Worm (Caenorhabditis elegans) whole organism, dauer: Measurements from ENCODE around the gene srh-171.
"Not testable (repeated sequence)": the region's sequence is repeated elsewhere in the genome, so short reads cannot be mapped to it uniquely, and the experiment has no call there.

Source experiments
- unc-62 ChIP-seq: sonication (generic microtip); optimal IDR thresholded peaks from 2 replicates; lab custom pipeline; 2017; ENCODE audit warnings: missing biosample characterization, missing genetic modification reagents, missing genetic modification characterization

srh-171 gene

ce11 chrV:19965626-19966025 is at the start of gene srh-171:
srh-171 (plus strand) TSS chrV:19965700.
- TF ChIP-seq unc-62 (GFP tag; lab: Kevin White, UChicago), result no peak

ce11 chrV:19915973-19916605 is 49.4 kb upstream of the srh-171 start, which contains the start of the genes chk-2 and Y60A3A.19:
chk-2 (minus strand) TSS chrV:19916023.
Y60A3A.19 (plus strand) TSS chrV:19916555.
- TF ChIP-seq unc-62 (GFP tag; lab: Kevin White, UChicago), result no peak

- TF ChIP-seq unc-62 (GFP tag; lab: Kevin White, UChicago), result no peak
Measured at ce11 chrV:19922613-19923012, 42.9 kb upstream of the srh-171 start, which contains the start of gene Y60A3A.16. Y60A3A.16 (minus strand) TSS chrV:19922713.

ce11 chrV:19923924-19924323 is 41.6 kb upstream of the srh-171 start, which contains the start of gene skr-4:
skr-4 (plus strand) TSS chrV:19924224.
- no peak for TF ChIP-seq unc-62 (GFP tag; lab: Kevin White, UChicago)

- TF ChIP-seq unc-62 (GFP tag; lab: Kevin White, UChicago), result no peak
Measured at ce11 chrV:19934223-19934622, 31.3 kb upstream of the srh-171 start, which contains the start of gene algn-7. algn-7 (minus strand) TSS chrV:19934323.

ce11 chrV:19936945-19937344 is 28.6 kb upstream of the srh-171 start:
- TF ChIP-seq unc-62 (GFP tag; lab: Kevin White, UChicago), result no peak

- TF ChIP-seq unc-62 (GFP tag; lab: Kevin White, UChicago), result no peak
Measured at ce11 chrV:19946529-19946928, 19.0 kb upstream of the srh-171 start, which contains the start of gene dhs-24. dhs-24 (minus strand) TSS chrV:19946629.

ce11 chrV:19948993-19949392 is 16.5 kb upstream of the srh-171 start, which contains the start of gene tmed-4:
tmed-4 (minus strand) TSS chrV:19949093.
- not testable (repeated sequence) for TF ChIP-seq unc-62 (GFP tag; lab: Kevin White, UChicago)

- TF ChIP-seq unc-62 (GFP tag; lab: Kevin White, UChicago), result not testable (repeated sequence)
Measured at ce11 chrV:19949721-19950120, 15.8 kb upstream of the srh-171 start, which contains the start of gene Y60A3A.8. Y60A3A.8 (plus strand) TSS chrV:19949978.

ce11 chrV:19954491-19954890 is 11.0 kb upstream of the srh-171 start:
- no peak for TF ChIP-seq unc-62 (GFP tag; lab: Kevin White, UChicago)

- TF ChIP-seq unc-62 (GFP tag; lab: Kevin White, UChicago), result no peak
Measured at ce11 chrV:19955171-19955570, 10.3 kb upstream of the srh-171 start, which contains the start of gene abhd-3.1. abhd-3.1 (plus strand) TSS chrV:19955488.

- no peak for TF ChIP-seq unc-62 (GFP tag; lab: Kevin White, UChicago)
Measured at ce11 chrV:19958744-19959143, 6.8 kb upstream of the srh-171 start, which contains the start of gene srh-172. srh-172 (plus strand) TSS chrV:19959044.

ce11 chrV:19961971-19962370 is 3.5 kb upstream of the srh-171 start:
- no peak for TF ChIP-seq unc-62 (GFP tag; lab: Kevin White, UChicago)

ce11 chrV:19972984-19973383 is 7.5 kb downstream of the srh-171 start, which contains the start of gene srh-173:
srh-173 (plus strand) TSS chrV:19973284.
- TF ChIP-seq unc-62 (GFP tag; lab: Kevin White, UChicago), result no peak

- no peak for TF ChIP-seq unc-62 (GFP tag; lab: Kevin White, UChicago)
Measured at ce11 chrV:19978220-19978619, 12.7 kb downstream of the srh-171 start, which contains the start of gene srh-183. srh-183 (minus strand) TSS chrV:19978320.

ce11 chrV:19981832-19982462 is 16.4 kb downstream of the srh-171 start, which contains the start of gene Y60A3A.24:
Y60A3A.24 (minus strand) TSS chrV:19981882.
- TF ChIP-seq unc-62 (GFP tag; lab: Kevin White, UChicago), result no peak
